Fruit fly (Drosophila melanogaster): ENCODE measurements around the gene Cp190.
A peak's percentile ranks its signal among the peaks of the same experiment; 100 is the strongest.

Cp190 gene

dm6 chr3R:15280619-15281334 lies 5.7 kb upstream of the Cp190 start:
- no peak for TF ChIP-seq pan (optimal IDR thresholded peaks at IDR 0.05)
- TF ChIP-seq Dll (optimal IDR thresholded peaks at IDR 0.05), result no peak
- no peak for TF ChIP-seq EcR (GFP tag; optimal IDR thresholded peaks at IDR 0.05)
- TF ChIP-seq psq (optimal IDR thresholded peaks at IDR 0.05), result no peak
- TF ChIP-seq usp (GFP tag; optimal IDR thresholded peaks at IDR 0.05), result no peak
- no peak for TF ChIP-seq CG8478 (optimal IDR thresholded peaks at IDR 0.05)

- peak; percentile 77 for TF ChIP-seq pan (optimal IDR thresholded peaks at IDR 0.05)
- TF ChIP-seq psq (optimal IDR thresholded peaks at IDR 0.05), result no peak
- TF ChIP-seq Dll (optimal IDR thresholded peaks at IDR 0.05), result no peak
These were observed 3.2 kb upstream of the Cp190 start, which contains the start of the genes MRG15 and Tm1 for dm6 chr3R:15277926-15278869. Gene MRG15, minus strand, starts transcription at chr3R:15278109. Gene Tm1, plus strand, starts transcription at chr3R:15278220.

- TF ChIP-seq Dll (optimal IDR thresholded peaks at IDR 0.05), result no peak
- TF ChIP-seq CG8478 (optimal IDR thresholded peaks at IDR 0.05), result no peak
- no peak for TF ChIP-seq pan (optimal IDR thresholded peaks at IDR 0.05)
- no peak for TF ChIP-seq usp (GFP tag; optimal IDR thresholded peaks at IDR 0.05)
- TF ChIP-seq psq (optimal IDR thresholded peaks at IDR 0.05), result no peak
- TF ChIP-seq EcR (GFP tag; optimal IDR thresholded peaks at IDR 0.05), result no peak
These were observed 6.2 kb downstream of the Cp190 start for dm6 chr3R:15268856-15269255.

- TF ChIP-seq Dll (optimal IDR thresholded peaks at IDR 0.05) (no peak), psq (optimal IDR thresholded peaks at IDR 0.05) (no peak), pan (optimal IDR thresholded peaks at IDR 0.05) (no peak), CG8478 (optimal IDR thresholded peaks at IDR 0.05) (no peak), usp (GFP tag; optimal IDR thresholded peaks at IDR 0.05) (no peak), EcR (GFP tag; optimal IDR thresholded peaks at IDR 0.05) (no peak)
These were observed 6.6 kb downstream of the Cp190 start, which contains the start of the genes CG14864 and Zip88E for dm6 chr3R:15268426-15268825. Gene CG14864, minus strand, starts transcription at chr3R:15268538. Gene Zip88E, plus strand, starts transcription at chr3R:15268662.

dm6 chr3R:15265406-15266040 lies 9.5 kb downstream of the Cp190 start, which contains the start of gene ATPsynO:
Gene ATPsynO, plus strand, starts transcription at chr3R:15265591.
- TF ChIP-seq Dll (optimal IDR thresholded peaks at IDR 0.05), result no peak
- no peak for TF ChIP-seq usp (GFP tag; optimal IDR thresholded peaks at IDR 0.05)
- no peak for TF ChIP-seq psq (optimal IDR thresholded peaks at IDR 0.05)
- no peak for TF ChIP-seq EcR (GFP tag; optimal IDR thresholded peaks at IDR 0.05)
- TF ChIP-seq CG8478 (optimal IDR thresholded peaks at IDR 0.05), result no peak
- no peak for TF ChIP-seq pan (optimal IDR thresholded peaks at IDR 0.05)

- TF ChIP-seq pan (optimal IDR thresholded peaks at IDR 0.05) (no peak), EcR (GFP tag; optimal IDR thresholded peaks at IDR 0.05) (no peak), usp (GFP tag; optimal IDR thresholded peaks at IDR 0.05) (no peak), Dll (optimal IDR thresholded peaks at IDR 0.05) (no peak), psq (optimal IDR thresholded peaks at IDR 0.05) (no peak), CG8478 (optimal IDR thresholded peaks at IDR 0.05) (no peak)
These were observed 11.1 kb downstream of the Cp190 start for dm6 chr3R:15263946-15264345.

- no peak for TF ChIP-seq usp (GFP tag; optimal IDR thresholded peaks at IDR 0.05)
- TF ChIP-seq CG8478 (optimal IDR thresholded peaks at IDR 0.05), result no peak
- no peak for TF ChIP-seq Dll (optimal IDR thresholded peaks at IDR 0.05)
- no peak for TF ChIP-seq psq (optimal IDR thresholded peaks at IDR 0.05)
- no peak for TF ChIP-seq pan (optimal IDR thresholded peaks at IDR 0.05)
- TF ChIP-seq EcR (GFP tag; optimal IDR thresholded peaks at IDR 0.05), result no peak
These were observed 12.1 kb downstream of the Cp190 start, which contains the start of the genes eIF2gamma and Set for dm6 chr3R:15262710-15263672. Gene eIF2gamma, minus strand, starts transcription at chr3R:15263458. Gene Set, plus strand, starts transcription at chr3R:15263552.

dm6 chr3R:15250454-15250853 lies 24.6 kb downstream of the Cp190 start:
- TF ChIP-seq EcR (GFP tag; optimal IDR thresholded peaks at IDR 0.05), result no peak
- no peak for TF ChIP-seq Dll (optimal IDR thresholded peaks at IDR 0.05)
- TF ChIP-seq psq (optimal IDR thresholded peaks at IDR 0.05), result no peak
- no peak for TF ChIP-seq pan (optimal IDR thresholded peaks at IDR 0.05)

- TF ChIP-seq EcR (GFP tag; optimal IDR thresholded peaks at IDR 0.05), result no peak
- TF ChIP-seq usp (GFP tag; optimal IDR thresholded peaks at IDR 0.05), result no peak
- no peak for TF ChIP-seq psq (optimal IDR thresholded peaks at IDR 0.05)
- no peak for TF ChIP-seq pan (optimal IDR thresholded peaks at IDR 0.05)
- TF ChIP-seq Dll (optimal IDR thresholded peaks at IDR 0.05), result no peak
- no peak for TF ChIP-seq CG8478 (optimal IDR thresholded peaks at IDR 0.05)
These were observed 25.3 kb downstream of the Cp190 start, which contains the start of gene CG42404 for dm6 chr3R:15249735-15250134. Gene CG42404, plus strand, starts transcription at chr3R:15250094.

dm6 chr3R:15249037-15249436 lies 26.0 kb downstream of the Cp190 start, which contains the start of gene Amt:
Gene Amt, minus strand, starts transcription at chr3R:15249137.
- TF ChIP-seq Dll (optimal IDR thresholded peaks at IDR 0.05) (no peak), usp (GFP tag; optimal IDR thresholded peaks at IDR 0.05) (no peak), pan (optimal IDR thresholded peaks at IDR 0.05) (no peak), psq (optimal IDR thresholded peaks at IDR 0.05) (no peak), EcR (GFP tag; optimal IDR thresholded peaks at IDR 0.05) (no peak), CG8478 (optimal IDR thresholded peaks at IDR 0.05) (no peak)
